Fruit fly (Drosophila melanogaster) whole organism, wandering third instar larva: ENCODE results near the gene CG34451.

Experiments
- Abd-B ChIP-seq: fragments of >200 bp; optimal IDR thresholded peaks from 2 replicates; lab custom pipeline; 2017; ENCODE audit warnings: missing biosample characterization, missing genetic modification characterization
- CrebA ChIP-seq: fragments of 200-800 bp; sonication (Bioruptor generic); optimal IDR thresholded peaks from 2 replicates; lab custom pipeline; 2016; ENCODE audit warnings: missing biosample characterization, mild to moderate bottlenecking, missing genetic modification characterization, borderline replicate concordance
- Dfd ChIP-seq: fragments of >200 bp; optimal IDR thresholded peaks from 2 replicates; lab custom pipeline; 2017; ENCODE audit warnings: missing biosample characterization, missing genetic modification characterization
- Dif ChIP-seq: fragments of 200-275, 200-300 bp; sonication (Bioruptor generic); optimal IDR thresholded peaks from 2 replicates; lab custom pipeline; 2018; ENCODE audit warnings: missing biosample characterization, missing genetic modification characterization; ENCODE audit not compliant: partially characterized antibody
- GATAd ChIP-seq: sonication (Bioruptor generic); optimal IDR thresholded peaks from 2 replicates; lab custom pipeline; 2016; ENCODE audit warnings: missing biosample characterization, missing genetic modification characterization
- HLH106 ChIP-seq: fragments of 200-800 bp; optimal IDR thresholded peaks from 3 replicates; lab custom pipeline; 2019; ENCODE audit warnings: missing biosample characterization, mild to moderate bottlenecking, missing genetic modification characterization, moderate library complexity
- Hnf4 ChIP-seq: fragments of 200-800 bp; sonication (Bioruptor generic); optimal IDR thresholded peaks from 2 replicates; lab custom pipeline; 2016; ENCODE audit warnings: missing biosample characterization, mild to moderate bottlenecking, missing genetic modification characterization
- Hr83 ChIP-seq: fragments of 200-300 bp; sonication (Bioruptor generic); optimal IDR thresholded peaks from 2 replicates; lab custom pipeline; 2016; ENCODE audit warnings: missing biosample characterization, mild to moderate bottlenecking, missing genetic modification characterization, moderate library complexity; ENCODE audit not compliant: poor library complexity, severe bottlenecking
- Jra ChIP-seq: sonication (Bioruptor generic); optimal IDR thresholded peaks from 2 replicates; lab custom pipeline; 2016; ENCODE audit warnings: missing biosample characterization, missing genetic modification characterization
- Mio ChIP-seq: sonication (Bioruptor generic); optimal IDR thresholded peaks from 2 replicates; lab custom pipeline; 2016; ENCODE audit warnings: missing biosample characterization, missing genetic modification characterization
- OdsH ChIP-seq: fragments of 200-800 bp; sonication (Bioruptor generic); optimal IDR thresholded peaks from 2 replicates; lab custom pipeline; 2016; ENCODE audit warnings: missing biosample characterization, mild to moderate bottlenecking, missing genetic modification characterization
- Rel ChIP-seq, 2 experiments: fragments of 200-800 bp; sonication (Bioruptor generic) in 1 of 2; optimal IDR thresholded peaks; 2 replicates in 1 of 2; 3 replicates in 1 of 2; lab custom pipeline; 2016 to 2019; ENCODE audit warnings: mild to moderate bottlenecking in 2 of 2, missing biosample characterization in 2 of 2, missing genetic modification characterization in 2 of 2, moderate library complexity in 1 of 2
- br ChIP-seq: fragments of 200-800 bp; sonication (Bioruptor generic); optimal IDR thresholded peaks from 2 replicates; lab custom pipeline; 2016; ENCODE audit warnings: missing biosample characterization, missing genetic modification characterization
- brk ChIP-seq: fragments of 200-800 bp; sonication (Bioruptor generic); optimal IDR thresholded peaks from 2 replicates; lab custom pipeline; 2016; ENCODE audit warnings: missing biosample characterization, mild to moderate bottlenecking, missing genetic modification characterization
- dl ChIP-seq, 2 experiments: fragments of 175-275, 200-275 bp in 1 of 2; fragments of 200-275 bp in 1 of 2; sonication (Bioruptor generic); optimal IDR thresholded peaks; lab custom pipeline; 2018; ENCODE audit warnings: mild to moderate bottlenecking in 2 of 2, missing biosample characterization in 2 of 2, missing genetic modification characterization in 2 of 2, moderate library complexity in 2 of 2; ENCODE audit not compliant: partially characterized antibody in 2 of 2, insufficient read depth in 1 of 2
- dmrt93B ChIP-seq: fragments of 200-800 bp; sonication (Bioruptor generic); optimal IDR thresholded peaks from 2 replicates; lab custom pipeline; 2018; ENCODE audit warnings: missing biosample characterization, mild to moderate bottlenecking, missing genetic modification characterization
- ey ChIP-seq: fragments of 200-800 bp; sonication (Bioruptor generic); optimal IDR thresholded peaks from 2 replicates; lab custom pipeline; 2016; ENCODE audit warnings: missing biosample characterization, missing genetic modification characterization
- foxo ChIP-seq, 2 experiments: fragments of 200-800 bp; sonication (Bioruptor generic); optimal IDR thresholded peaks; 2 replicates in 1 of 2; 3 replicates in 1 of 2; lab custom pipeline; 2016 to 2017; ENCODE audit warnings: missing biosample characterization in 2 of 2, missing genetic modification characterization in 2 of 2
- fru ChIP-seq: fragments of 200-800 bp; sonication (Bioruptor generic); optimal IDR thresholded peaks from 3 replicates; lab custom pipeline; 2016; ENCODE audit warnings: missing biosample characterization, mild to moderate bottlenecking, missing genetic modification characterization
- h ChIP-seq: fragments of 200-800 bp; sonication (Bioruptor generic); optimal IDR thresholded peaks from 3 replicates; lab custom pipeline; 2016; ENCODE audit warnings: missing biosample characterization, mild to moderate bottlenecking, missing genetic modification characterization
- jim ChIP-seq: fragments of 175-275, 200-325 bp; sonication (Bioruptor generic); optimal IDR thresholded peaks from 2 replicates; lab custom pipeline; 2016; ENCODE audit warnings: missing biosample characterization, mild to moderate bottlenecking, missing genetic modification characterization
- lola ChIP-seq: fragments of >200 bp; optimal IDR thresholded peaks from 2 replicates; lab custom pipeline; 2017; ENCODE audit warnings: missing biosample characterization, missing genetic modification characterization
- pan ChIP-seq: fragments of >200 bp; optimal IDR thresholded peaks from 2 replicates; lab custom pipeline; 2017
- rgr ChIP-seq: fragments of 200-800 bp; sonication (Bioruptor generic); optimal IDR thresholded peaks from 3 replicates; lab custom pipeline; 2016; ENCODE audit warnings: missing biosample characterization, mild to moderate bottlenecking, missing genetic modification characterization
- sage ChIP-seq: fragments of 200-800 bp; sonication (Bioruptor generic); optimal IDR thresholded peaks from 2 replicates; lab custom pipeline; 2016; ENCODE audit warnings: missing biosample characterization, mild to moderate bottlenecking, missing genetic modification characterization
- sv ChIP-seq: fragments of 200-800 bp; sonication (Bioruptor generic); optimal IDR thresholded peaks from 3 replicates; lab custom pipeline; 2016; ENCODE audit warnings: missing biosample characterization, missing genetic modification characterization
- tai ChIP-seq: sonication (Bioruptor generic); optimal IDR thresholded peaks from 2 replicates; lab custom pipeline; 2016; ENCODE audit warnings: missing biosample characterization, missing genetic modification characterization
- usp ChIP-seq: fragments of >200 bp; optimal IDR thresholded peaks from 2 replicates; lab custom pipeline; 2017; ENCODE audit warnings: missing biosample characterization, missing genetic modification characterization
- woc ChIP-seq: sonication (Bioruptor generic); optimal IDR thresholded peaks from 2 replicates; lab custom pipeline; 2016; ENCODE audit warnings: missing biosample characterization, mild to moderate bottlenecking, missing genetic modification characterization

Gene CG34451

dm6 chr3L:15683345-15683922 lies 8.4 kb downstream of the CG34451 start, which contains the start of the genes CG7579 and Pgant8:
TSS of gene CG7579 (minus strand) at chr3L:15683445.
TSS of gene Pgant8 (plus strand) at chr3L:15683872.
- TF ChIP-seq sv (no peak), dl (GFP tag; optimal IDR thresholded peaks at IDR 0.05; lab: Kevin White, UChicago; ENCODE audit: insufficient read depth in 1 of 2, partially characterized antibody in 2 of 2) (no peak), dmrt93B (GFP tag; lab: Kevin White, UChicago) (no peak), pan (lab: Kevin White, UChicago) (no peak)

DNA sequence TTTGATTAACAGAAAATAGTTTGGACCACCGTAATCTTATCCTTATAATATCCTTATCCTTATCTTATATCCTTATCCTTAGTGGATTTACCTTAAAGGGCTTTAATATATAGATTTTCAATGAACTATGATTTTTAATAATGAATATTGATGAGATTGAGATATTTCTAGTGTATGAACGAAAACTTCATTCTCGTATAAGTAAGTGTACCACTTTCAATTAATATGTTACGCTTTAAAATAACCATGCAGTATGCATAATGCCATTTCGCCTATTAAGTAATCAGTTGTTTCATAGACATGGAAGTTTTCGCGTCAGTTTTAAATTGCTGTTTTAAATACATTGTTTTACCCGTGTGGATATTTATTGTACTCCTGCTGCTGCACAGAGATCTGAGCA lies 12.4 kb downstream of the CG34451 start, which contains the start of gene CG7304:
CG7304 (plus strand) TSS at position 301 of the 400 bp plus-strand sequence.
- TF ChIP-seq Hr83 (no peak), usp (GFP tag; lab: Kevin White, UChicago) (no peak), brk (GFP tag; lab: Kevin White, UChicago) (no peak), woc (GFP tag; lab: Kevin White, UChicago) (no peak), CrebA (no peak), rgr (GFP tag; lab: Kevin White, UChicago) (no peak), Rel (GFP tag; optimal IDR thresholded peaks at IDR 0.05; lab: Kevin White, UChicago) (no peak), Rel (tag; optimal IDR thresholded peaks at IDR 0.05; lab: Kevin White, UChicago) (no peak), dmrt93B (GFP tag; lab: Kevin White, UChicago) (no peak), Hnf4 (GFP tag; lab: Kevin White, UChicago) (no peak), foxo (GFP tag; optimal IDR thresholded peaks at IDR 0.05; lab: Kevin White, UChicago) (no peak), br (no peak), pan (lab: Kevin White, UChicago) (no peak), Abd-B (no peak), sage (GFP tag; lab: Kevin White, UChicago) (no peak), Dif (GFP tag; lab: Kevin White, UChicago) (no peak)
- TF ChIP-seq, all 38 proteins: peak for 0

DNA sequence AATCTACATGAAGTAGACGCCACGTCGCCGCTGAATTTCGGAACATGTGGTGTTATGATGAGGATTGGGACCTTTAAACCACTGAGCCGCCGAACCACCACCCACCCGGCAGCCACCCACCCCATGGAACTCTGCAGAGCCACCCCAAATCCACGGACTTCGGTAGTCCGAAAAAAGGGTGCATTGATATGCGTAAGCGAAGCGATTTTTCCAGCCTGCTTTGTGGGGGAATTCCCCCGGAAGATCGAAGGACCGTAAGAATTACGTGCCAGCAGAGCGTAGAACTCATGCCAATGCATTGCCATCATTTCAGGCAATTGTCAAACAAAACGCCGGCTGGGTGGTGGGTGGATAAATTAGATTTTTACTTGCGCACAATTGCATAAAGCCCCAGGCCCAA lies 13.6 kb downstream of the CG34451 start:
- TF ChIP-seq Abd-B (no peak), lola (GFP tag; lab: Kevin White, UChicago) (no peak), foxo (GFP tag; optimal IDR thresholded peaks at IDR 0.05; lab: Kevin White, UChicago) (no peak), brk (GFP tag; lab: Kevin White, UChicago) (no peak)

DNA sequence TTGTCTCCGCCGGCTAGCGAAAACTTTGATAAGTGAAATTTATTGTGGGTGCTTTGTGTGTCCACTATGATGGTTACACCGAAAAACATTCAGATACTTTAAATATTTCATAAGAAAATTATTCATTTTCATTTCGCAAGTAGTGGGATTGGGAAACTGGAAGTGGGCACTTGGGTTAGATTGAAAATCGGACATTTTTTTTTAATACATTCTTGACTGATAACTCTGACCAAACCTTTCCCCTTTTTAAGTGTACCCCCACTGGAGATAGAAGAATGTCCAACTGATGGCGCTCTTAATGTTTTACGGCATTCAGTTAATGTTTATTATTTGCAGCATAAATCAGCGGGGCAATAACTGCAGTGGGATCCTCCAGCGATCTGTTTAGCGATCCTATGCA lies 14.2 kb downstream of the CG34451 start:
- TF ChIP-seq OdsH (GFP tag; lab: Kevin White, UChicago), result no peak
- TF ChIP-seq foxo (GFP tag; optimal IDR thresholded peaks at IDR 0.05; lab: Kevin White, UChicago), result no peak
- TF ChIP-seq tai, result no peak
- no peak for TF ChIP-seq Mio (GFP tag; lab: Kevin White, UChicago)
- TF ChIP-seq HLH106 (tag; lab: Kevin White, UChicago), result no peak
- no peak for TF ChIP-seq jim (GFP tag; lab: Kevin White, UChicago)
- TF ChIP-seq, all 38 proteins: peak for 0

- TF ChIP-seq sv, result peak; percentile 9
- TF ChIP-seq lola (GFP tag; lab: Kevin White, UChicago), result no peak
- no peak for TF ChIP-seq foxo (GFP tag; optimal IDR thresholded peaks at IDR 0.05; lab: Kevin White, UChicago)
Observed at dm6 chr3L:15675111-15675510, 16.8 kb downstream of the CG34451 start.

dm6 chr3L:15672800-15673199 lies 19.1 kb downstream of the CG34451 start:
- TF ChIP-seq HLH106 (tag; lab: Kevin White, UChicago) (no peak), Hnf4 (GFP tag; lab: Kevin White, UChicago) (no peak), dmrt93B (GFP tag; lab: Kevin White, UChicago) (no peak), Mio (GFP tag; lab: Kevin White, UChicago) (no peak), lola (GFP tag; lab: Kevin White, UChicago) (no peak), h (GFP tag; lab: Kevin White, UChicago) (no peak), Dfd (GFP tag; lab: Kevin White, UChicago) (no peak), foxo (GFP tag; optimal IDR thresholded peaks at IDR 0.05; lab: Kevin White, UChicago) (no peak), GATAd (no peak), ey (GFP tag; lab: Kevin White, UChicago) (no peak), Jra (GFP tag; lab: Kevin White, UChicago) (no peak), woc (GFP tag; lab: Kevin White, UChicago) (no peak), usp (GFP tag; lab: Kevin White, UChicago) (no peak), dl (GFP tag; optimal IDR thresholded peaks at IDR 0.05; lab: Kevin White, UChicago; ENCODE audit: insufficient read depth in 1 of 2, partially characterized antibody in 2 of 2) (no peak), pan (lab: Kevin White, UChicago) (no peak), fru (GFP tag; lab: Kevin White, UChicago) (no peak)
